Worm (Caenorhabditis elegans) whole organism, L3 larva: ENCODE results near the gene glb-31.

Experiments
- R02D3.7 ChIP-seq: fragments of 150-350 bp; optimal IDR thresholded peaks from 2 replicates; lab custom pipeline; 2014; ENCODE audit warnings: missing biosample characterization, missing genetic modification characterization
- ZK546.5 ChIP-seq: sonication (generic microtip); optimal IDR thresholded peaks from 2 replicates; lab custom pipeline; 2017; ENCODE audit warnings: missing biosample characterization, missing genetic modification characterization
- aly-2 ChIP-seq: fragments of 150-350 bp; optimal IDR thresholded peaks from 2 replicates; lab custom pipeline; 2014; ENCODE audit warnings: missing biosample characterization, missing genetic modification characterization
- ceh-16 ChIP-seq: sonication (generic microtip); optimal IDR thresholded peaks from 2 replicates; lab custom pipeline; 2017; ENCODE audit warnings: missing biosample characterization, missing genetic modification characterization
- ceh-28 ChIP-seq: fragments of 150-350 bp; optimal IDR thresholded peaks from 2 replicates; lab custom pipeline; 2014; ENCODE audit warnings: missing biosample characterization, missing genetic modification reagents, missing genetic modification characterization
- ceh-82 ChIP-seq: fragments of 150-350 bp; optimal IDR thresholded peaks from 2 replicates; lab custom pipeline; 2014; ENCODE audit warnings: missing biosample characterization, missing genetic modification characterization
- ceh-9 ChIP-seq: sonication (generic microtip); optimal IDR thresholded peaks from 2 replicates; lab custom pipeline; 2018; ENCODE audit warnings: missing biosample characterization, missing genetic modification characterization
- daf-12 ChIP-seq: fragments of 150-350 bp; optimal IDR thresholded peaks from 2 replicates; lab custom pipeline; 2014; ENCODE audit warnings: missing biosample characterization, missing genetic modification reagents, missing genetic modification characterization
- elt-1 ChIP-seq: fragments of 150-350 bp; optimal IDR thresholded peaks from 2 replicates; lab custom pipeline; 2014; ENCODE audit warnings: missing biosample characterization, missing genetic modification characterization
- elt-2 ChIP-seq: sonication (generic microtip); optimal IDR thresholded peaks from 2 replicates; lab custom pipeline; 2016; ENCODE audit warnings: missing genetic modification reagents, mild to moderate bottlenecking, missing genetic modification characterization, missing compliant biosample characterization
- elt-3 ChIP-seq, 3 experiments: fragments of 150-350 bp in 1 of 3; sonication (generic microtip) in 2 of 3; optimal IDR thresholded peaks; 2 replicates in 2 of 3; 4 replicates in 1 of 3; lab custom pipeline; 2014 to 2017; ENCODE audit warnings: missing biosample characterization in 3 of 3, missing genetic modification characterization in 3 of 3
- fkh-10 ChIP-seq: sonication (generic microtip); optimal IDR thresholded peaks from 2 replicates; lab custom pipeline; 2017; ENCODE audit warnings: missing biosample characterization, missing genetic modification reagents, missing genetic modification characterization
- fos-1 ChIP-seq: fragments of 150-350 bp; optimal IDR thresholded peaks from 2 replicates; lab custom pipeline; 2014; ENCODE audit warnings: missing biosample characterization, missing genetic modification characterization
- hmg-11 ChIP-seq: sonication (generic microtip); optimal IDR thresholded peaks from 2 replicates; lab custom pipeline; 2016; ENCODE audit warnings: missing genetic modification characterization, missing compliant biosample characterization
- jun-1 ChIP-seq: fragments of 150-350 bp; optimal IDR thresholded peaks from 2 replicates; lab custom pipeline; 2014; ENCODE audit warnings: missing biosample characterization, missing genetic modification reagents, missing genetic modification characterization
- lin-15B ChIP-seq: fragments of 150-350 bp; optimal IDR thresholded peaks from 2 replicates; lab custom pipeline; 2014; ENCODE audit warnings: missing biosample characterization, missing genetic modification characterization
- lin-39 ChIP-seq: fragments of 150-350 bp; optimal IDR thresholded peaks from 2 replicates; lab custom pipeline; 2018; ENCODE audit warnings: missing biosample characterization, missing genetic modification reagents, missing genetic modification characterization
- lsy-12 ChIP-seq: sonication (generic microtip); optimal IDR thresholded peaks from 2 replicates; lab custom pipeline; 2016; ENCODE audit warnings: mild to moderate bottlenecking, missing genetic modification characterization, missing compliant biosample characterization
- mdl-1 ChIP-seq: fragments of 150-350 bp; optimal IDR thresholded peaks from 2 replicates; lab custom pipeline; 2014; ENCODE audit warnings: missing biosample characterization, missing genetic modification characterization
- mml-1 ChIP-seq: fragments of 150-350 bp; sonication (generic microtip); optimal IDR thresholded peaks from 3 replicates; lab custom pipeline; 2014; ENCODE audit warnings: missing biosample characterization, missing genetic modification characterization
- nfya-1 ChIP-seq: sonication (generic microtip); optimal IDR thresholded peaks from 2 replicates; lab custom pipeline; 2017; ENCODE audit warnings: missing genetic modification characterization, mild to moderate bottlenecking, missing compliant biosample characterization, antibody characterized with exemption, moderate library complexity; ENCODE audit not compliant: insufficient read depth
- nhr-11 ChIP-seq: fragments of 150-350 bp; optimal IDR thresholded peaks from 2 replicates; lab custom pipeline; 2014; ENCODE audit warnings: missing biosample characterization, missing genetic modification characterization
- nhr-12 ChIP-seq: fragments of 150-350 bp; optimal IDR thresholded peaks from 2 replicates; lab custom pipeline; 2014; ENCODE audit warnings: missing biosample characterization, missing genetic modification characterization
- nhr-23 ChIP-seq: fragments of 150-350 bp; optimal IDR thresholded peaks from 2 replicates; lab custom pipeline; 2014; ENCODE audit warnings: missing biosample characterization, missing genetic modification reagents, missing genetic modification characterization
- nhr-237 ChIP-seq: fragments of 150-350 bp; optimal IDR thresholded peaks from 2 replicates; lab custom pipeline; 2014; ENCODE audit warnings: missing biosample characterization, missing genetic modification characterization
- nhr-25 ChIP-seq: sonication (generic microtip); optimal IDR thresholded peaks from 2 replicates; lab custom pipeline; 2017; ENCODE audit warnings: missing biosample characterization, missing genetic modification characterization
- nhr-67 ChIP-seq: fragments of 150-350 bp; optimal IDR thresholded peaks from 2 replicates; lab custom pipeline; 2014; ENCODE audit warnings: missing biosample characterization, missing genetic modification characterization
- nhr-77 ChIP-seq: fragments of 150-350 bp; optimal IDR thresholded peaks from 2 replicates; lab custom pipeline; 2014; ENCODE audit warnings: missing biosample characterization, missing genetic modification characterization
- pha-4 ChIP-seq: fragments of 150-350 bp; optimal IDR thresholded peaks from 2 replicates; lab custom pipeline; 2014; ENCODE audit warnings: missing biosample characterization, missing genetic modification reagents, missing genetic modification characterization
- pqm-1 ChIP-seq: fragments of 150-350 bp; optimal IDR thresholded peaks from 2 replicates; lab custom pipeline; 2017; ENCODE audit warnings: missing biosample characterization, missing genetic modification characterization, inconsistent platforms
- sea-2 ChIP-seq: fragments of 150-350 bp; sonication (generic microtip); optimal IDR thresholded peaks from 4 replicates; lab custom pipeline; 2014; ENCODE audit warnings: missing biosample characterization, missing genetic modification reagents, missing genetic modification characterization
- skn-1 ChIP-seq: fragments of 150-350 bp; optimal IDR thresholded peaks from 2 replicates; lab custom pipeline; 2014; ENCODE audit warnings: missing biosample characterization, missing genetic modification characterization
- snpc-4 ChIP-seq: fragments of 150-350 bp; optimal IDR thresholded peaks from 2 replicates; lab custom pipeline; 2014; ENCODE audit warnings: missing biosample characterization, missing genetic modification characterization
- tbx-2 ChIP-seq: sonication (generic microtip); optimal IDR thresholded peaks from 2 replicates; lab custom pipeline; 2016; ENCODE audit warnings: mild to moderate bottlenecking, missing genetic modification characterization, missing compliant biosample characterization
- unc-62 ChIP-seq: fragments of 150-350 bp; sonication (generic microtip); optimal IDR thresholded peaks from 4 replicates; lab custom pipeline; 2014; ENCODE audit warnings: missing biosample characterization, missing genetic modification reagents, missing genetic modification characterization
- zag-1 ChIP-seq: fragments of 150-350 bp; optimal IDR thresholded peaks from 2 replicates; lab custom pipeline; 2014; ENCODE audit warnings: missing biosample characterization, missing genetic modification characterization
- ztf-4 ChIP-seq: fragments of 150-350 bp; optimal IDR thresholded peaks from 2 replicates; lab custom pipeline; 2014; ENCODE audit warnings: missing biosample characterization, missing genetic modification characterization

The glb-31 gene

ce11 chrII:1266790-1267189 lies 34.7 kb downstream of the glb-31 start, which contains the start of gene oac-30:
TSS of gene oac-30 (minus strand) at chrII:1266890.
- TF ChIP-seq nhr-11 (tag; lab: Kevin White, UChicago) (no peak), elt-3 (tag; optimal IDR thresholded peaks at IDR 0.05; lab: Kevin White, UChicago) (no peak), elt-2 (tag; lab: Kevin White, UChicago) (no peak), aly-2 (tag; lab: Kevin White, UChicago) (no peak), unc-62 (GFP tag; lab: Kevin White, UChicago) (no peak), jun-1 (tag; lab: Kevin White, UChicago) (no peak), snpc-4 (tag; lab: Kevin White, UChicago) (no peak), tbx-2 (tag; lab: Kevin White, UChicago) (no peak), lin-15B (tag; lab: Kevin White, UChicago) (no peak), pha-4 (tag; lab: Kevin White, UChicago) (no peak), nhr-67 (no peak), fkh-10 (no peak), ceh-28 (tag; lab: Kevin White, UChicago) (no peak), zag-1 (no peak), nhr-23 (tag; lab: Kevin White, UChicago) (no peak), ztf-4 (tag; lab: Kevin White, UChicago) (no peak)

- TF ChIP-seq ZK546.5 (no peak), hmg-11 (tag; lab: Kevin White, UChicago) (no peak), ceh-28 (tag; lab: Kevin White, UChicago) (no peak), nhr-12 (no peak), nhr-25 (no peak), tbx-2 (tag; lab: Kevin White, UChicago) (no peak), sea-2 (GFP tag; lab: Kevin White, UChicago) (no peak), lin-39 (tag; lab: Kevin White, UChicago) (no peak), ceh-16 (tag; lab: Kevin White, UChicago) (no peak), nhr-11 (tag; lab: Kevin White, UChicago) (no peak), nhr-77 (no peak), mml-1 (tag; lab: Kevin White, UChicago) (no peak), lsy-12 (tag; lab: Kevin White, UChicago) (no peak), lin-15B (tag; lab: Kevin White, UChicago) (no peak), skn-1 (tag; lab: Kevin White, UChicago) (no peak), zag-1 (no peak), R02D3.7 (tag; lab: Kevin White, UChicago) (no peak), nfya-1 (tag; lab: Kevin White, UChicago) (no peak), snpc-4 (tag; lab: Kevin White, UChicago) (no peak), elt-1 (no peak)
- TF ChIP-seq, all 47 proteins: peak for 0
Measured at ce11 chrII:1258634-1259033, 42.8 kb downstream of the glb-31 start, which contains the start of gene clpr-2. TSS of gene clpr-2 (plus strand) at chrII:1258934.

- no peak for TF ChIP-seq daf-12
- TF ChIP-seq fos-1 (tag; lab: Kevin White, UChicago), result no peak
- TF ChIP-seq ceh-9 (tag; lab: Kevin White, UChicago), result no peak
- TF ChIP-seq ceh-82 (tag; lab: Kevin White, UChicago), result no peak
- no peak for TF ChIP-seq sea-2 (GFP tag; lab: Kevin White, UChicago)
Measured at ce11 chrII:1256742-1257141, 44.7 kb downstream of the glb-31 start.

DNA sequence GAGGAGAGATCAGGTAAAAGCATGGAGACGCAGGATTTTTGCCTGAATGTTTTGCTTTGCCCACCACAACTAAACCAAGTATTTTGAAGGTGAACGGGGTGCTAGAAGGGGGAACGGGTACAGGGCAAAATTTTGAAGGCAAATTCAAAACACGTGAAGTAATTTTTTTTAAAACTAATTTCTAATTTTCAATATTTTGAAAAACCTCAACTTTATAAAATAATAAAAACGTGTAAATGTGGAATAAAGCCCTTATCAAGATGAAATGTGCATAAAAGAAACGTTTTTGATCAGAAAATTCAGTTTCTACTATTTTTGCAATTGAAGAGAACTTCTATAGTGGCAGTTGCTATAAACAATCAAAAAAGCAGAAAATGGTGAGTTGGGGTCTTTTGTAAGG lies 45.8 kb downstream of the glb-31 start, which contains the start of gene clec-119:
Gene clec-119 (plus strand): TSS at position 301 of the 400 bp plus-strand sequence.
- no peak for TF ChIP-seq ceh-82 (tag; lab: Kevin White, UChicago)
- no peak for TF ChIP-seq pqm-1 (tag; lab: Kevin White, UChicago)
- TF ChIP-seq nhr-237 (tag; lab: Kevin White, UChicago), result no peak
- no peak for TF ChIP-seq ceh-9 (tag; lab: Kevin White, UChicago)
- TF ChIP-seq fkh-10, result no peak
- no peak for TF ChIP-seq snpc-4 (tag; lab: Kevin White, UChicago)
- no peak for TF ChIP-seq mdl-1 (tag; lab: Kevin White, UChicago)
